Fruit fly (Drosophila melanogaster): ENCODE data around the gene CG14346.

DNA sequence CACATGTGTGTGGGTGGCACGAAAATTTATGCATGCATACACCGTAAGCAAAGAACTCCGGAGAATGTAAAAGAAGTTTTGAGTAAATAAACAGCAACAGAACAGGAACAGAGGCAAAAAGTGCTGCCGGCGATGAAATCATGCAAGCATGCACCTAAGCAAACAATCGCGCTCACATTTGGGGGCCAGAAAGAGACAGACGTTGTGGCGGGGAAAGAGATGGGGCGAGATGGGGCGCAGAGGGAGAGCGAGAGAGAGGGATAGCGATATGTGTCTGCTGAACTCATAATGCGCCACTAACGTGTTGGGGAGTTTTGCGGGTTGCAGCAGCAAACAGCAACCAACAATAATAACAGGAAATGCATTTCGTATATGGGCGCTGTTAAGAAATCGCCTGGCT lies 31.6 kb downstream of the CG14346 start:
- TF ChIP-seq CG12768 (GFP tag; optimal IDR thresholded peaks at IDR 0.05) (no peak), pad (GFP tag; optimal IDR thresholded peaks at IDR 0.05) (no peak), CG1620 (GFP tag; optimal IDR thresholded peaks at IDR 0.05) (no peak), CG11617 (GFP tag; optimal IDR thresholded peaks at IDR 0.05) (no peak), Hr96 (GFP tag; optimal IDR thresholded peaks at IDR 0.05) (no peak), CG7101 (tag; optimal IDR thresholded peaks at IDR 0.05) (no peak), kay (GFP tag; ENCODE audit: borderline replicate concordance) (no peak), CG5204 (GFP tag; optimal IDR thresholded peaks at IDR 0.05) (no peak), cic (GFP tag; optimal IDR thresholded peaks at IDR 0.05) (no peak), bab1 (GFP tag; optimal IDR thresholded peaks at IDR 0.05) (no peak)

Measured in whole organism, adult.